Fruit fly (Drosophila melanogaster): Measurements from ENCODE around the gene side-VII.

dm6 chr3R:9703273-9703672 is 36.5 kb downstream of the side-VII start:
- TF ChIP-seq NC2β (GFP tag; optimal IDR thresholded peaks at IDR 0.05) (no peak), CG1832 (GFP tag; optimal IDR thresholded peaks at IDR 0.05) (no peak), peb (GFP tag; IDR thresholded peaks at IDR 0.05) (no peak)

All from whole organism, embryonic.